Worm (Caenorhabditis elegans) whole organism, late embryonic: ENCODE data around the gene gcy-1.

Experiments used
- F13H6.1 ChIP-seq: sonication (generic microtip); optimal IDR thresholded peaks from 2 replicates; lab custom pipeline; 2016; ENCODE audit warnings: missing genetic modification characterization, missing compliant biosample characterization
- K02D7.2 ChIP-seq: sonication (generic microtip); optimal IDR thresholded peaks from 2 replicates; lab custom pipeline; 2017; ENCODE audit warnings: mild to moderate bottlenecking, missing genetic modification characterization, missing compliant biosample characterization
- Y22D7AL.16 ChIP-seq: sonication (generic microtip); optimal IDR thresholded peaks from 2 replicates; lab custom pipeline; 2016; ENCODE audit warnings: missing genetic modification characterization, missing compliant biosample characterization
- ahr-1 ChIP-seq: sonication (generic microtip); optimal IDR thresholded peaks from 2 replicates; lab custom pipeline; 2016; ENCODE audit warnings: missing genetic modification characterization, missing compliant biosample characterization
- ama-1 ChIP-seq: fragments of 150-350 bp; optimal IDR thresholded peaks from 2 replicates; lab custom pipeline; 2014
- ceh-31 ChIP-seq: sonication (generic microtip); optimal IDR thresholded peaks from 2 replicates; lab custom pipeline; 2016; ENCODE audit warnings: missing genetic modification characterization, missing compliant biosample characterization
- elt-2 ChIP-seq: sonication (generic microtip); optimal IDR thresholded peaks from 2 replicates; lab custom pipeline; 2016; ENCODE audit warnings: missing genetic modification reagents, missing genetic modification characterization, missing compliant biosample characterization
- gmeb-2 ChIP-seq: sonication (generic microtip); optimal IDR thresholded peaks from 2 replicates; lab custom pipeline; 2016; ENCODE audit warnings: missing genetic modification characterization, inconsistent platforms, missing compliant biosample characterization
- pha-4 ChIP-seq: fragments of 150-350 bp; optimal IDR thresholded peaks from 2 replicates; lab custom pipeline; 2018; ENCODE audit warnings: missing biosample characterization, missing genetic modification reagents, missing genetic modification characterization
- sdc-2 ChIP-seq: sonication (generic microtip); optimal IDR thresholded peaks from 2 replicates; lab custom pipeline; 2016; ENCODE audit warnings: missing genotype, missing genetic modification characterization, missing compliant biosample characterization
- tbx-7 ChIP-seq: sonication (generic microtip); optimal IDR thresholded peaks from 2 replicates; lab custom pipeline; 2016; ENCODE audit warnings: missing genotype, missing genetic modification characterization, missing compliant biosample characterization
- unc-55 ChIP-seq: sonication (generic microtip); optimal IDR thresholded peaks from 2 replicates; lab custom pipeline; 2017; ENCODE audit warnings: missing biosample characterization, missing genetic modification reagents, missing genetic modification characterization
- ztf-16 ChIP-seq: sonication (generic microtip); optimal IDR thresholded peaks from 2 replicates; lab custom pipeline; 2017; ENCODE audit warnings: missing genetic modification characterization, missing compliant biosample characterization

DNA sequence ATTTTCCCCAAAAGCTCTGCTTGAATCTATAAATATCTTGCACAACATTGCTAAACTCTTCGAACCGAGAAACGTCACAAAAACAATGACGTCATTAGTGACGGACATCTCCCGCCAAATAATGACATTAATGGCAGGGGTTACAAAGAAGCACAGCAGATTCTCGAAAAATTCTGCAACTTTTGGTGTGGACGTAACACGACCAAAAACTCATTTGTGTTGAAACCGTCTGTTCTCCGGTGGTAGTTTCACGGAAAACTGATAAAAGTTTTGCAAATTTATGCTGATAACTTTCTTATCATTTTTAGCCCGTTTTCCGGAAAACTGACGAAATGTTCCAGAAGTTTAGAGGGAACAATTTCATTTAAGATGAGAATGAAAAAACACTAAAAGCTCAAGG, 18.1 kb downstream of the gcy-1 start:
- no peak for TF ChIP-seq ama-1 (lab: Kevin White, UChicago)
- TF ChIP-seq K02D7.2 (tag; lab: Kevin White, UChicago), result no peak
- peak; percentile 4 for TF ChIP-seq elt-2 (tag; lab: Kevin White, UChicago)
- TF ChIP-seq ceh-31 (tag; lab: Kevin White, UChicago), result no peak
- TF ChIP-seq pha-4 (tag; lab: Kevin White, UChicago), result no peak
- TF ChIP-seq ztf-16 (tag; lab: Kevin White, UChicago), result no peak
- no peak for TF ChIP-seq F13H6.1 (tag; lab: Kevin White, UChicago)
- TF ChIP-seq sdc-2, result no peak
- no peak for TF ChIP-seq unc-55
- no peak for TF ChIP-seq Y22D7AL.16 (tag; lab: Kevin White, UChicago)
- no peak for TF ChIP-seq ahr-1 (tag; lab: Kevin White, UChicago)
- TF ChIP-seq gmeb-2, result no peak
- TF ChIP-seq tbx-7 (tag; lab: Kevin White, UChicago), result no peak
